Worm (Caenorhabditis elegans): Measurements from ENCODE around the gene W06F12.2.

W06F12.2 gene

ce11 chrIII:13721066-13721465, 10.4 kb downstream of the W06F12.2 start (continued):
- TF ChIP-seq sptf-2 (GFP tag; optimal IDR thresholded peaks at IDR 0.05): no peak
- TF ChIP-seq Y95B8A.8 (GFP tag; IDR thresholded peaks at IDR 0.05): no peak
- no peak for TF ChIP-seq ztf-18 (tag; optimal IDR thresholded peaks at IDR 0.05)
- no peak for TF ChIP-seq F57A8.1 (GFP tag; optimal IDR thresholded peaks at IDR 0.05)
- TF ChIP-seq lsy-27 (tag; optimal IDR thresholded peaks at IDR 0.05; ENCODE audit: borderline replicate concordance, insufficient read depth): no peak
- TF ChIP-seq attf-5 (GFP tag; optimal IDR thresholded peaks at IDR 0.05): no peak
- TF ChIP-seq ztf-26 (tag; optimal IDR thresholded peaks at IDR 0.05): peak; percentile 33
- no peak for TF ChIP-seq T26A5.8 (tag; optimal IDR thresholded peaks at IDR 0.05)
- no peak for TF ChIP-seq aptf-3 (GFP tag; IDR thresholded peaks at IDR 0.05)
- TF ChIP-seq ceh-100 (GFP tag; IDR thresholded peaks at IDR 0.05): no peak
- no peak for TF ChIP-seq lin-54 (GFP tag; optimal IDR thresholded peaks at IDR 0.05)
- no peak for TF ChIP-seq madf-10 (tag; optimal IDR thresholded peaks at IDR 0.05)
- TF ChIP-seq bed-2 (GFP tag; IDR thresholded peaks at IDR 0.05): peak; percentile 27; the same call in 1 of the 2 replicates
- no peak for TF ChIP-seq B0019.2 (GFP tag; conservative IDR thresholded peaks at IDR 0.05)
- TF ChIP-seq nhr-90 (tag; optimal IDR thresholded peaks at IDR 0.05): no peak
- no peak for TF ChIP-seq dpl-1 (GFP tag; optimal IDR thresholded peaks at IDR 0.05)
- no peak for TF ChIP-seq Y53F4B.3 (GFP tag; IDR thresholded peaks at IDR 0.05)
- 0 out of 2 replicates have a peak, but pooled peaks have one; percentile 59 for TF ChIP-seq cebp-2 (GFP tag; IDR thresholded peaks at IDR 0.05)
- no peak for TF ChIP-seq nfya-1 (tag; optimal IDR thresholded peaks at IDR 0.05; ENCODE audit: borderline replicate concordance, insufficient read depth)
- TF ChIP-seq nfya-2 (GFP tag; IDR thresholded peaks at IDR 0.05): no peak
- TF ChIP-seq Y53G8AR.9 (GFP tag; conservative IDR thresholded peaks at IDR 0.05): no peak
- TF ChIP-seq lag-1 (GFP tag; IDR thresholded peaks at IDR 0.05): no peak
- TF ChIP-seq C17E4.6 (GFP tag; IDR thresholded peaks at IDR 0.05): no peak
- TF ChIP-seq B0336.3 (GFP tag; IDR thresholded peaks at IDR 0.05): peak; percentile 42; the same call in 1 of the 2 replicates
- peak; percentile 5 for TF ChIP-seq somi-1 (GFP tag; optimal IDR thresholded peaks at IDR 0.05)
- no peak for TF ChIP-seq atf-7 (tag; optimal IDR thresholded peaks at IDR 0.05)
- no peak for TF ChIP-seq attf-6 (GFP tag; IDR thresholded peaks at IDR 0.05)
- no peak for TF ChIP-seq ama-1 (optimal IDR thresholded peaks at IDR 0.05)
- no peak for TF ChIP-seq ama-1 (GFP tag; optimal IDR thresholded peaks at IDR 0.05)
- no peak for TF ChIP-seq zim-3 (tag; optimal IDR thresholded peaks at IDR 0.05)
- no peak for TF ChIP-seq ztf-6 (GFP tag; IDR thresholded peaks at IDR 0.05)
- TF ChIP-seq madf-3 (GFP tag; IDR thresholded peaks at IDR 0.05): no peak
- TF ChIP-seq ztf-3 (GFP tag; optimal IDR thresholded peaks at IDR 0.05): no peak
- TF ChIP-seq unc-62 (GFP tag; optimal IDR thresholded peaks at IDR 0.05): no peak
- TF ChIP-seq F37B4.10 (GFP tag; IDR thresholded peaks at IDR 0.05): no peak
- no peak for TF ChIP-seq F49E8.2 (tag; optimal IDR thresholded peaks at IDR 0.05; ENCODE audit: insufficient read depth)
- TF ChIP-seq nfyb-1 (GFP tag; IDR thresholded peaks at IDR 0.05): 0 out of 2 replicates have a peak, but pooled peaks have one; percentile 14
- TF ChIP-seq tbx-9 (tag; optimal IDR thresholded peaks at IDR 0.05; ENCODE audit: borderline replicate concordance): no peak
- TF ChIP-seq F22D6.2 (tag; optimal IDR thresholded peaks at IDR 0.05): no peak
- TF ChIP-seq ceh-91 (GFP tag; IDR thresholded peaks at IDR 0.05): no peak
- peak; percentile 91 for TF ChIP-seq egrh-3 (GFP tag; IDR thresholded peaks at IDR 0.05)
- TF ChIP-seq lin-35 (GFP tag; optimal IDR thresholded peaks at IDR 0.05): no peak
- TF ChIP-seq sea-2 (GFP tag; IDR thresholded peaks at IDR 0.05): no peak
- TF ChIP-seq egl-44 (GFP tag; IDR thresholded peaks at IDR 0.05): no peak
- no peak for TF ChIP-seq athp-1 (tag; optimal IDR thresholded peaks at IDR 0.05)
- peak; percentile 63 for TF ChIP-seq mcd-1 (GFP tag; IDR thresholded peaks at IDR 0.05)
- peak; percentile 36; the same call in 1 of the 2 replicates for TF ChIP-seq madf-6 (GFP tag; IDR thresholded peaks at IDR 0.05)
- TF ChIP-seq lin-26 (GFP tag; IDR thresholded peaks at IDR 0.05): 0 out of 2 replicates have a peak, but pooled peaks have one; percentile 33
- TF ChIP-seq repo-1 (tag; optimal IDR thresholded peaks at IDR 0.05): peak; percentile 48
- no peak for TF ChIP-seq nhr-80 (tag; optimal IDR thresholded peaks at IDR 0.05)
